Worm (Caenorhabditis elegans): ENCODE measurements around the gene set-4.

Gene set-4

DNA sequence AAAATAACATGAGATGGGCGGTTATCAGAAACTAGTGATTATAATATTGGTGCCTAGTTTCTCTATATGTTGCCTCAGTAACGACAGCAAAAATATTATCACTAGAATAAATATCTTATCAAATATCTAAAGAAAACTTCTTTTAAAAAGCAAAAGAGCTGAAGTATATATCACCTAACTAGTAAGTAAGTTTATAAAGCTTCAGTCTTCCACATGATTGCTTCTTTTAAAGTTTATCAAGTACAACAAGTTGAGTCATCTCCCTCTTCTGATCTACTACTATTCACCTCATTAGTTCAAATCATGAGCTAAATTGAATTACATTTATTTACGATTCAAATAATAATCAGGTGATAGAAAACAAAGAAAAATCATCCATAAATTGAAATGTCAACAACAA lies 43.0 kb downstream of the set-4 start:
- TF ChIP-seq fkh-8 (tag; optimal IDR thresholded peaks at IDR 0.05): peak; percentile 13
- no peak for TF ChIP-seq sup-37 (GFP tag; optimal IDR thresholded peaks at IDR 0.05)
- peak; percentile 1 to 32 for TF ChIP-seq lsy-2 (tag; optimal IDR thresholded peaks at IDR 0.05)
- peak; percentile 55 for TF ChIP-seq nhr-71 (tag; optimal IDR thresholded peaks at IDR 0.05)
- peak; percentile 5 for TF ChIP-seq swsn-7 (tag; optimal IDR thresholded peaks at IDR 0.05)
- TF ChIP-seq ceh-8 (GFP tag; optimal IDR thresholded peaks at IDR 0.05): peak; percentile 87
- peak; percentile 3; the same call in 1 of the 2 replicates for TF ChIP-seq nhr-19 (GFP tag; conservative IDR thresholded peaks at IDR 0.05)
- no peak for TF ChIP-seq nhr-20 (tag; optimal IDR thresholded peaks at IDR 0.05)
- no peak for TF ChIP-seq nhr-12 (tag; optimal IDR thresholded peaks at IDR 0.05)

DNA sequence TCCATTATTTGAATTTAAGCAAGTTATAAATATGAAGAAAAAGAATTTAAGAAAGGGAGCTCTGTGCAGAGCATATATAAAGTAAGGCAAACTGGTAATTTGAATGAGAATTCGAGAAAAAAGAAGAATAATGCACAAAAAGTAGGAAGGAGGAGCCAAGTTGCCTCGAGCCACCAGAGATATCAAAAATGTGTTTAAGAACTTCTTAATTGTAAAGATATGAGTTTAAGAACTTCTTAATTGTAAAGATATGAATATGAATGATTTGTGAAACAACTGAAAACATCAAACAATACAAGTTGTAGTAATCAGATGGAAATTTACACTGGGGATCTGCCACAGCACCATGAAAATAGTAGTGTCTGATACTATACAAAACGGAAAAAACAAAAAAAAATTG lies 44.3 kb downstream of the set-4 start, which contains the start of gene F13H8.6:
TSS of gene F13H8.6 (minus strand) at position 101 of the 400 bp plus-strand sequence.
- TF ChIP-seq xbp-1 (tag; optimal IDR thresholded peaks at IDR 0.05) (no peak), unc-130 (tag; optimal IDR thresholded peaks at IDR 0.05) (no peak), irx-1 (tag; optimal IDR thresholded peaks at IDR 0.05) (no peak), alr-1 (tag; optimal IDR thresholded peaks at IDR 0.05; ENCODE audit: borderline replicate concordance) (no peak)

DNA sequence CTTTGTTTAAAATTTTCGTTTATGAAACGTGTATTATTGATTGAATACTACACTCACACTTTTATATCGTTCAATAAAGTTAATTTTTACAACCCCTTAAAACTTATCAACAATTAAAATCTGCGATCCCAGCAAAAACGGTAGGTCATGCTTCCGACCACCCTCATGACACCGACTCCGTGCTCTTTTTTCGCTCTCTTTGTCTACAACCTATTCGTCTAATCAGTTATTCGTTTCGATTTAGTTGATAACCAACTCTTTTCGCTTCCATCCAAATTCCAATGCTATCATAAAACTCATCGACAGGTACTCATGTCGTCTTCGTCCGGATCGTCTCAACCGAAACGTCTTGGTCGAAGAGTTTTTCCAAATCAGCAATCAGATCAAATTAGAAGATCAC lies 48.1 kb downstream of the set-4 start, which contains the start of gene F13H8.1:
TSS of gene F13H8.1 (plus strand) at position 311 of the 400 bp plus-strand sequence.
- TF ChIP-seq fkh-4 (tag; optimal IDR thresholded peaks at IDR 0.05; ENCODE audit: borderline replicate concordance) (no peak), lin-35 (GFP tag; optimal IDR thresholded peaks at IDR 0.05) (peak in 1 of 2 experiments; percentile 8), unc-62 (GFP tag; optimal IDR thresholded peaks at IDR 0.05) (no peak), tlp-1 (tag; optimal IDR thresholded peaks at IDR 0.05) (no peak), rnt-1 (tag; optimal IDR thresholded peaks at IDR 0.05) (no peak), fkh-8 (tag; optimal IDR thresholded peaks at IDR 0.05) (no peak), nhr-11 (tag; optimal IDR thresholded peaks at IDR 0.05) (no peak), Y116A8C.19 (tag; optimal IDR thresholded peaks at IDR 0.05; ENCODE audit: borderline replicate concordance) (no peak), pqm-1 (tag; optimal IDR thresholded peaks at IDR 0.05) (peak; percentile 29), nhr-19 (GFP tag; conservative IDR thresholded peaks at IDR 0.05) (no peak), unc-130 (tag; optimal IDR thresholded peaks at IDR 0.05) (no peak), xbp-1 (tag; optimal IDR thresholded peaks at IDR 0.05) (no peak), nhr-85 (tag) (no peak), tbx-2 (tag; optimal IDR thresholded peaks at IDR 0.05) (no peak), elt-2 (tag; optimal IDR thresholded peaks at IDR 0.05) (peak; percentile 54), dpl-1 (GFP tag; optimal IDR thresholded peaks at IDR 0.05) (no peak), sptf-1 (tag; optimal IDR thresholded peaks at IDR 0.05) (no peak), ama-1 (optimal IDR thresholded peaks at IDR 0.05) (no peak), unc-98 (GFP tag; IDR thresholded peaks at IDR 0.05) (no peak), ztf-11 (tag; optimal IDR thresholded peaks at IDR 0.05) (no peak)

DNA sequence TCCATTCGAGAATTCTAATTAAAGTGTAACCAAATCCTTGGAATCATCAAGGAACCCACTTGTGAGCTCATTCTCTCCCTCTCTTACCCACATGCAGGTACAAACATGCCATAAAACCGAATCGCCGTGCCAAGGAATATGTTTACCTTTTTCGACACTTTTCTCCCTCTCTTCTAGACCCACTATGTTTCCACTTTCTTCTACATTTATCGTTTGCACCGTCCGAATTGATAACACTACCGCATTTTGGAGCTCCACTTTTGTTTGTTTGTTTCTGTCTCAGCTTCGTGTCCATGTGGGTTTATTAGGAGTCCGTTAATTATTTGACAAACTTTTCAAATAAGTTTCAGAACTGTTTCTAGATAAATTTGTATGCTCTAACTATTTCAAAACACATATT lies 49.2 kb downstream of the set-4 start:
- TF ChIP-seq C16A3.4 (tag; optimal IDR thresholded peaks at IDR 0.05): no peak
- TF ChIP-seq elt-2 (tag; optimal IDR thresholded peaks at IDR 0.05): peak; percentile 38
- no peak for TF ChIP-seq unc-62 (GFP tag; optimal IDR thresholded peaks at IDR 0.05)
- no peak for TF ChIP-seq aha-1 (tag; optimal IDR thresholded peaks at IDR 0.05)

DNA sequence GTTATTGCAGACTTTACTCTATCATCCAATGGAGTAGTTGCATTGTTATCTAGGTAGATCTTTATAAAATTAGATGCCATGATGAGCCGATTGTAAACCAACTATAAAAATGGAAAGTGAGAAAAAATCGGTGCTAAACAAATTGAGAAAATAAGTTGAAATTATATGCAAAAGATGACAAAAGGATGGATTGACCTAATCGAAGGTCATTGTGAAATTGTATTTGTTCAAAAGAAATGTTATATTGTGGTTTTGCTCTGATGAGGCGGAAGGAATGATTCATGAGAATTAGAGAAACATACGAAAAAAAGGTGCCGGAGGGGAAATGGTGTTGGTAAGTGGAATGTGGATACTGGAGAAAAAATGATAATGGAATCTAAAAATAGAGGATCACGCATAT lies 50.1 kb downstream of the set-4 start, which contains the start of gene scly-1:
TSS of gene scly-1 (minus strand) at position 101 of the 400 bp plus-strand sequence.
- TF ChIP-seq C34B4.2 (tag; optimal IDR thresholded peaks at IDR 0.05): no peak
- TF ChIP-seq efl-1 (optimal IDR thresholded peaks at IDR 0.05): no peak
- peak in 1 of 2 experiments; percentile 87 for TF ChIP-seq efl-1 (GFP tag; optimal IDR thresholded peaks at IDR 0.05 in 1 of 2)
- no peak for TF ChIP-seq nhr-237 (tag; optimal IDR thresholded peaks at IDR 0.05)
